Worm (Caenorhabditis elegans): ENCODE results near the gene Y37H2A.10.

The Y37H2A.10 gene

ce11 chrV:18129663-18130272, 9.0 kb upstream of the Y37H2A.10 start:
- peak; percentile 82 for TF ChIP-seq T22C8.4 (GFP tag; IDR thresholded peaks at IDR 0.05)

ce11 chrV:18131049-18131448, 7.7 kb upstream of the Y37H2A.10 start, which contains the start of gene Y37H2A.12:
TSS of gene Y37H2A.12 (minus strand) at chrV:18131129.
- no peak for TF ChIP-seq flt-1 (GFP tag; IDR thresholded peaks at IDR 0.05)
- TF ChIP-seq ztf-29 (GFP tag; IDR thresholded peaks at IDR 0.05): no peak
- TF ChIP-seq tab-1 (GFP tag; IDR thresholded peaks at IDR 0.05): no peak
- TF ChIP-seq T22C8.4 (GFP tag; IDR thresholded peaks at IDR 0.05): no peak
- no peak for TF ChIP-seq cog-1 (tag; optimal IDR thresholded peaks at IDR 0.05)

- TF ChIP-seq ztf-29 (GFP tag; IDR thresholded peaks at IDR 0.05): no peak
- no peak for TF ChIP-seq klf-2 (GFP tag; conservative IDR thresholded peaks at IDR 0.05)
- no peak for TF ChIP-seq tab-1 (GFP tag; IDR thresholded peaks at IDR 0.05)
- no peak for TF ChIP-seq ztf-23 (GFP tag; IDR thresholded peaks at IDR 0.05)
- no peak for TF ChIP-seq T22C8.4 (GFP tag; IDR thresholded peaks at IDR 0.05)
- TF ChIP-seq med-1 (GFP tag; optimal IDR thresholded peaks at IDR 0.05; ENCODE audit: insufficient read depth): no peak
- no peak for TF ChIP-seq flt-1 (GFP tag; IDR thresholded peaks at IDR 0.05)
- no peak for TF ChIP-seq ref-1 (GFP tag; conservative IDR thresholded peaks at IDR 0.05)
- TF ChIP-seq cog-1 (tag; optimal IDR thresholded peaks at IDR 0.05): no peak
Measured at ce11 chrV:18133177-18133576, 5.6 kb upstream of the Y37H2A.10 start, which contains the start of gene Y37H2A.18. TSS of gene Y37H2A.18 (minus strand) at chrV:18133277.

ce11 chrV:18134378-18134777, 4.4 kb upstream of the Y37H2A.10 start, which contains the start of gene Y37H2A.7:
TSS of gene Y37H2A.7 (minus strand) at chrV:18134478.
- TF ChIP-seq ztf-29 (GFP tag; IDR thresholded peaks at IDR 0.05): no peak
- TF ChIP-seq cog-1 (tag; optimal IDR thresholded peaks at IDR 0.05): no peak
- TF ChIP-seq klf-2 (GFP tag; conservative IDR thresholded peaks at IDR 0.05): no peak
- TF ChIP-seq T22C8.4 (GFP tag; IDR thresholded peaks at IDR 0.05): no peak
- no peak for TF ChIP-seq flt-1 (GFP tag; IDR thresholded peaks at IDR 0.05)
- no peak for TF ChIP-seq ref-1 (GFP tag; conservative IDR thresholded peaks at IDR 0.05)
- TF ChIP-seq med-1 (GFP tag; optimal IDR thresholded peaks at IDR 0.05; ENCODE audit: insufficient read depth): no peak
- TF ChIP-seq ztf-23 (GFP tag; IDR thresholded peaks at IDR 0.05): no peak
- no peak for TF ChIP-seq tab-1 (GFP tag; IDR thresholded peaks at IDR 0.05)

- TF ChIP-seq flt-1 (GFP tag; IDR thresholded peaks at IDR 0.05) (no peak), ref-1 (GFP tag; conservative IDR thresholded peaks at IDR 0.05) (no peak), ztf-23 (GFP tag; IDR thresholded peaks at IDR 0.05) (no peak), tab-1 (GFP tag; IDR thresholded peaks at IDR 0.05) (no peak), cog-1 (tag; optimal IDR thresholded peaks at IDR 0.05) (no peak), klf-2 (GFP tag; conservative IDR thresholded peaks at IDR 0.05) (no peak), ztf-29 (GFP tag; IDR thresholded peaks at IDR 0.05) (no peak), T22C8.4 (GFP tag; IDR thresholded peaks at IDR 0.05) (no peak), med-1 (GFP tag; optimal IDR thresholded peaks at IDR 0.05; ENCODE audit: insufficient read depth) (no peak)
Measured at ce11 chrV:18137679-18138078, 1.1 kb upstream of the Y37H2A.10 start.

ce11 chrV:18141161-18141560, 2.4 kb downstream of the Y37H2A.10 start, which contains the start of gene Y37H2A.11:
TSS of gene Y37H2A.11 (plus strand) at chrV:18141461.
- no peak for TF ChIP-seq cog-1 (tag; optimal IDR thresholded peaks at IDR 0.05)
- no peak for TF ChIP-seq T22C8.4 (GFP tag; IDR thresholded peaks at IDR 0.05)
- TF ChIP-seq med-1 (GFP tag; optimal IDR thresholded peaks at IDR 0.05; ENCODE audit: insufficient read depth): no peak
- TF ChIP-seq ztf-23 (GFP tag; IDR thresholded peaks at IDR 0.05): no peak
- TF ChIP-seq ztf-29 (GFP tag; IDR thresholded peaks at IDR 0.05): no peak
- TF ChIP-seq klf-2 (GFP tag; conservative IDR thresholded peaks at IDR 0.05): no peak
- TF ChIP-seq flt-1 (GFP tag; IDR thresholded peaks at IDR 0.05): no peak
- TF ChIP-seq ref-1 (GFP tag; conservative IDR thresholded peaks at IDR 0.05): no peak
- TF ChIP-seq tab-1 (GFP tag; IDR thresholded peaks at IDR 0.05): no peak

- TF ChIP-seq flt-1 (GFP tag; IDR thresholded peaks at IDR 0.05) (no peak), ztf-29 (GFP tag; IDR thresholded peaks at IDR 0.05) (no peak), ztf-23 (GFP tag; IDR thresholded peaks at IDR 0.05) (no peak), T22C8.4 (GFP tag; IDR thresholded peaks at IDR 0.05) (no peak), med-1 (GFP tag; optimal IDR thresholded peaks at IDR 0.05; ENCODE audit: insufficient read depth) (no peak), tab-1 (GFP tag; IDR thresholded peaks at IDR 0.05) (no peak), cog-1 (tag; optimal IDR thresholded peaks at IDR 0.05) (no peak), klf-2 (GFP tag; conservative IDR thresholded peaks at IDR 0.05) (no peak), ref-1 (GFP tag; conservative IDR thresholded peaks at IDR 0.05) (no peak)
Measured at ce11 chrV:18142549-18142948, 3.8 kb downstream of the Y37H2A.10 start, which contains the start of gene Y37H2A.13. TSS of gene Y37H2A.13 (plus strand) at chrV:18142849.

- TF ChIP-seq flt-1 (GFP tag; IDR thresholded peaks at IDR 0.05) (no peak), med-1 (GFP tag; optimal IDR thresholded peaks at IDR 0.05; ENCODE audit: insufficient read depth) (no peak), ztf-29 (GFP tag; IDR thresholded peaks at IDR 0.05) (no peak), T22C8.4 (GFP tag; IDR thresholded peaks at IDR 0.05) (no peak), ztf-23 (GFP tag; IDR thresholded peaks at IDR 0.05) (no peak), klf-2 (GFP tag; conservative IDR thresholded peaks at IDR 0.05) (no peak), cog-1 (tag; optimal IDR thresholded peaks at IDR 0.05) (no peak), ref-1 (GFP tag; conservative IDR thresholded peaks at IDR 0.05) (no peak), tab-1 (GFP tag; IDR thresholded peaks at IDR 0.05) (no peak)
Measured at ce11 chrV:18143445-18143844, 4.7 kb downstream of the Y37H2A.10 start, which contains the start of gene Y37H2A.14. TSS of gene Y37H2A.14 (plus strand) at chrV:18143745.

- no peak for TF ChIP-seq med-1 (GFP tag; optimal IDR thresholded peaks at IDR 0.05; ENCODE audit: insufficient read depth)
- TF ChIP-seq tab-1 (GFP tag; IDR thresholded peaks at IDR 0.05): no peak
Measured at ce11 chrV:18144442-18144841, 5.6 kb downstream of the Y37H2A.10 start.

ce11 chrV:18146077-18146476, 7.3 kb downstream of the Y37H2A.10 start, which contains the start of gene C14A6.3:
TSS of gene C14A6.3 (plus strand) at chrV:18146377.
- TF ChIP-seq T22C8.4 (GFP tag; IDR thresholded peaks at IDR 0.05) (no peak), tab-1 (GFP tag; IDR thresholded peaks at IDR 0.05) (no peak), ztf-23 (GFP tag; IDR thresholded peaks at IDR 0.05) (no peak), med-1 (GFP tag; optimal IDR thresholded peaks at IDR 0.05; ENCODE audit: insufficient read depth) (no peak), ref-1 (GFP tag; conservative IDR thresholded peaks at IDR 0.05) (no peak), cog-1 (tag; optimal IDR thresholded peaks at IDR 0.05) (no peak), klf-2 (GFP tag; conservative IDR thresholded peaks at IDR 0.05) (no peak), flt-1 (GFP tag; IDR thresholded peaks at IDR 0.05) (no peak), ztf-29 (GFP tag; IDR thresholded peaks at IDR 0.05) (no peak)

All from whole organism, midembryonic.